Worm (Caenorhabditis elegans) whole organism, L4 larva: ENCODE data around the gene nsy-7.

Experiments
- F37D6.2 ChIP-seq: sonication (generic microtip); optimal IDR thresholded peaks from 2 replicates; lab custom pipeline; 2016; ENCODE audit warnings: mild to moderate bottlenecking, missing genetic modification characterization, missing compliant biosample characterization
- F44E2.7 ChIP-seq: fragments of 200-800 bp; sonication (Bioruptor generic); IDR thresholded peaks from 2 replicates; pipeline ENCODE4 v2.1.2; 2022; ENCODE audit warnings: missing genetic modification characterization, missing compliant biosample characterization
- R02D3.7 ChIP-seq: fragments of 150-350 bp; sonication (generic microtip); optimal IDR thresholded peaks from 3 replicates; lab custom pipeline; 2014; ENCODE audit warnings: missing biosample characterization, missing genetic modification characterization
- ZK337.2 ChIP-seq: fragments of 200-800 bp; sonication (Bioruptor generic); IDR thresholded peaks from 2 replicates; pipeline ENCODE4 v1.3.6; 2022; ENCODE audit warnings: missing genetic modification reagents, missing genetic modification characterization, missing compliant biosample characterization
- aha-1 ChIP-seq: fragments of 150-350 bp; peaks from one replicate; lab custom pipeline; 2014; ENCODE audit warnings: missing biosample characterization, missing genetic modification characterization
- ama-1 ChIP-seq: fragments of 150-350 bp; optimal IDR thresholded peaks from 2 replicates; lab custom pipeline; 2014; ENCODE audit warnings: inconsistent platforms, mixed read lengths
- arid-1 ChIP-seq: fragments of 200-800 bp; sonication (Bioruptor generic); conservative IDR thresholded peaks from 2 replicates; pipeline ENCODE4 v1.3.6; 2022; ENCODE audit warnings: missing genetic modification reagents, missing genetic modification characterization, missing compliant biosample characterization
- ceh-32 ChIP-seq: sonication (generic microtip); optimal IDR thresholded peaks from 2 replicates; lab custom pipeline; 2016; ENCODE audit warnings: mild to moderate bottlenecking, missing genetic modification characterization, missing compliant biosample characterization; ENCODE audit not compliant: poor library complexity
- ceh-62 ChIP-seq: sonication (generic microtip); optimal IDR thresholded peaks from 2 replicates; lab custom pipeline; 2017; ENCODE audit warnings: missing biosample characterization, missing genetic modification characterization
- ceh-82 ChIP-seq: sonication (generic microtip); optimal IDR thresholded peaks from 2 replicates; lab custom pipeline; 2017; ENCODE audit warnings: missing biosample characterization, missing genetic modification characterization
- cey-2 ChIP-seq: sonication (generic microtip); optimal IDR thresholded peaks from 3 replicates; lab custom pipeline; 2017; ENCODE audit warnings: missing genetic modification characterization, mild to moderate bottlenecking, missing compliant biosample characterization, antibody characterized with exemption, borderline replicate concordance; ENCODE audit not compliant: insufficient read depth
- daf-16 ChIP-seq, 3 experiments: sonication (generic microtip); optimal IDR thresholded peaks; 2 replicates each; lab custom pipeline; 2016 to 2017; ENCODE audit warnings: missing genetic modification characterization in 3 of 3, missing genetic modification reagents in 3 of 3, mild to moderate bottlenecking in 2 of 3, missing compliant biosample characterization in 2 of 3, missing biosample characterization in 1 of 3, moderate library complexity in 1 of 3
- daf-19 ChIP-seq: fragments of 200-800 bp; sonication (Bioruptor generic); conservative IDR thresholded peaks from 2 replicates; pipeline ENCODE4 v1.3.6; 2022; ENCODE audit warnings: missing genetic modification characterization, missing compliant biosample characterization
- dmd-6 ChIP-seq: fragments of 200-800 bp; sonication (Bioruptor generic); IDR thresholded peaks from 2 replicates; pipeline ENCODE4 v1.3.6; 2022; ENCODE audit warnings: missing genetic modification reagents, missing genetic modification characterization, missing compliant biosample characterization
- dmd-8 ChIP-seq: fragments of 200-800 bp; sonication (Bioruptor generic); IDR thresholded peaks from 2 replicates; pipeline ENCODE4 v1.3.6; 2022; ENCODE audit warnings: missing genetic modification characterization, missing compliant biosample characterization
- dmd-9 ChIP-seq: fragments of 200-800 bp; sonication (Bioruptor generic); IDR thresholded peaks from 2 replicates; pipeline ENCODE4 v1.3.6; 2022; ENCODE audit warnings: missing genetic modification reagents, missing genetic modification characterization, missing compliant biosample characterization
- dpl-1 ChIP-seq: fragments of 150-350 bp; optimal IDR thresholded peaks from 2 replicates; lab custom pipeline; 2014; ENCODE audit warnings: missing biosample characterization, missing genetic modification reagents, missing genetic modification characterization
- dve-1 ChIP-seq: sonication (generic microtip); optimal IDR thresholded peaks from 2 replicates; lab custom pipeline; 2017; ENCODE audit warnings: antibody characterized with exemption, mild to moderate bottlenecking, missing genetic modification characterization, missing compliant biosample characterization; ENCODE audit not compliant: insufficient read depth
- egl-43 ChIP-seq: fragments of 200-800 bp; sonication (Bioruptor generic); IDR thresholded peaks from 2 replicates; pipeline ENCODE4 v1.3.6; 2022; ENCODE audit warnings: missing genetic modification reagents, missing genetic modification characterization, missing compliant biosample characterization
- fkh-10 ChIP-seq: fragments of 150-350 bp; optimal IDR thresholded peaks from 2 replicates; lab custom pipeline; 2014; ENCODE audit warnings: missing biosample characterization, missing genetic modification reagents, missing genetic modification characterization
- hlh-11 ChIP-seq: fragments of 200-800 bp; sonication (Bioruptor generic); optimal IDR thresholded peaks from 2 replicates; lab custom pipeline; 2018; ENCODE audit warnings: mild to moderate bottlenecking, missing genetic modification characterization, missing compliant biosample characterization
- hlh-30 ChIP-seq: sonication (generic microtip); optimal IDR thresholded peaks from 2 replicates; lab custom pipeline; 2017; ENCODE audit warnings: antibody characterized with exemption, mild to moderate bottlenecking, missing genetic modification characterization, missing compliant biosample characterization; ENCODE audit not compliant: insufficient read depth
- hmg-1.1 ChIP-seq: fragments of 200-800 bp; sonication (Bioruptor generic); IDR thresholded peaks from 2 replicates; pipeline ENCODE4 v1.3.6; 2022; ENCODE audit warnings: missing genetic modification reagents, missing genetic modification characterization, missing compliant biosample characterization
- jun-1 ChIP-seq: fragments of 150-350 bp; optimal IDR thresholded peaks from 2 replicates; lab custom pipeline; 2014; ENCODE audit warnings: missing biosample characterization, missing genetic modification reagents, missing genetic modification characterization
- lin-1 ChIP-seq: fragments of 200-800 bp; sonication (Bioruptor generic); IDR thresholded peaks from 2 replicates; pipeline ENCODE4 v1.3.6; 2022; ENCODE audit warnings: missing genetic modification reagents, missing genetic modification characterization, missing compliant biosample characterization
- lin-13 ChIP-seq: fragments of 150-350 bp; optimal IDR thresholded peaks from 2 replicates; lab custom pipeline; 2014; ENCODE audit warnings: missing biosample characterization, missing genetic modification reagents, missing genetic modification characterization
- lin-15B ChIP-seq: fragments of 150-350 bp; sonication (generic microtip); optimal IDR thresholded peaks from 3 replicates; lab custom pipeline; 2014; ENCODE audit warnings: missing biosample characterization, missing genetic modification characterization
- lin-38 ChIP-seq: fragments of 200-800 bp; sonication (Bioruptor generic); IDR thresholded peaks from 2 replicates; pipeline ENCODE4 v1.3.6; 2022; ENCODE audit warnings: missing genetic modification reagents, missing genetic modification characterization, missing compliant biosample characterization
- mdl-1 ChIP-seq, 2 experiments: fragments of 150-350 bp in 1 of 2; sonication (generic microtip) in 1 of 2; optimal IDR thresholded peaks; 2 replicates each; lab custom pipeline; 2014 to 2017; ENCODE audit warnings: missing biosample characterization in 2 of 2, missing genetic modification characterization in 2 of 2
- mes-2 ChIP-seq: sonication (generic microtip); optimal IDR thresholded peaks from 2 replicates; lab custom pipeline; 2016; ENCODE audit warnings: missing genotype, mild to moderate bottlenecking, missing genetic modification characterization, missing compliant biosample characterization; ENCODE audit not compliant: poor library complexity, severe bottlenecking
- mxl-3 ChIP-seq: fragments of 200-800 bp; sonication (Bioruptor generic); optimal IDR thresholded peaks from 2 replicates; lab custom pipeline; 2018; ENCODE audit warnings: mild to moderate bottlenecking, missing genetic modification characterization, missing compliant biosample characterization
- nhr-11 ChIP-seq: fragments of 150-350 bp; optimal IDR thresholded peaks from 2 replicates; lab custom pipeline; 2014; ENCODE audit warnings: missing biosample characterization, missing genetic modification characterization
- nhr-25 ChIP-seq: sonication (generic microtip); optimal IDR thresholded peaks from 2 replicates; lab custom pipeline; 2017; ENCODE audit warnings: missing genetic modification characterization, mild to moderate bottlenecking, missing compliant biosample characterization, antibody characterized with exemption, moderate library complexity, borderline replicate concordance; ENCODE audit not compliant: insufficient read depth
- nhr-28 ChIP-seq: fragments of 150-350 bp; optimal IDR thresholded peaks from 2 replicates; lab custom pipeline; 2014; ENCODE audit warnings: missing biosample characterization, missing genetic modification characterization
- nhr-6 ChIP-seq: fragments of 150-350 bp; optimal IDR thresholded peaks from 2 replicates; lab custom pipeline; 2014; ENCODE audit warnings: missing biosample characterization, missing genetic modification characterization
- nhr-76 ChIP-seq: fragments of 150-350 bp; optimal IDR thresholded peaks from 2 replicates; lab custom pipeline; 2014; ENCODE audit warnings: missing biosample characterization, missing genetic modification characterization
- nhr-77 ChIP-seq: fragments of 150-350 bp; optimal IDR thresholded peaks from 2 replicates; lab custom pipeline; 2014; ENCODE audit warnings: missing biosample characterization, missing genetic modification characterization
- pha-4 ChIP-seq, 2 experiments: fragments of 150-350 bp in 1 of 2; fragments of 200-800 bp in 1 of 2; sonication (Bioruptor generic) in 1 of 2; IDR thresholded peaks in 1 of 2; optimal IDR thresholded peaks in 1 of 2; 2 replicates each; pipeline versions ENCODE4 v1.3.6 to Lab custom; 2014 to 2022; ENCODE audit warnings: missing genetic modification characterization in 2 of 2, missing genetic modification reagents in 2 of 2, missing biosample characterization in 1 of 2, missing compliant biosample characterization in 1 of 2
- php-3 ChIP-seq: fragments of 200-800 bp; sonication (Bioruptor generic); IDR thresholded peaks from 2 replicates; pipeline ENCODE4 v1.3.6; 2022; ENCODE audit warnings: missing genetic modification reagents, missing genetic modification characterization, missing compliant biosample characterization
- rbr-2 ChIP-seq: sonication (generic microtip); optimal IDR thresholded peaks from 2 replicates; lab custom pipeline; 2016; ENCODE audit warnings: missing genotype, missing genetic modification characterization, missing compliant biosample characterization
- set-16 ChIP-seq: fragments of 200-800 bp; sonication (Bioruptor generic); IDR thresholded peaks from 2 replicates; pipeline ENCODE4 v1.3.6; 2022; ENCODE audit warnings: missing genetic modification reagents, missing genetic modification characterization, missing compliant biosample characterization
- snpc-4 ChIP-seq: fragments of 150-350 bp; optimal IDR thresholded peaks from 2 replicates; lab custom pipeline; 2014; ENCODE audit warnings: missing biosample characterization, missing genetic modification characterization
- unc-130 ChIP-seq: sonication (generic microtip); optimal IDR thresholded peaks from 2 replicates; lab custom pipeline; 2016; ENCODE audit warnings: missing genetic modification reagents, missing genetic modification characterization, missing compliant biosample characterization
- unc-62 ChIP-seq, 3 experiments: fragments of 150-350 bp in 1 of 3; sonication (generic microtip); optimal IDR thresholded peaks in 2 of 3; peaks in 1 of 3; 1 replicate in 1 of 3; 2 replicates in 2 of 3; lab custom pipeline; 2014 to 2017; ENCODE audit warnings: missing biosample characterization in 3 of 3, missing genetic modification characterization in 3 of 3, missing genetic modification reagents in 3 of 3, missing genotype in 1 of 3
- vab-7 ChIP-seq: fragments of 200-800 bp; sonication (Bioruptor generic); IDR thresholded peaks from 2 replicates; pipeline ENCODE4 v1.3.6; 2022; ENCODE audit warnings: missing genetic modification reagents, missing genetic modification characterization, missing compliant biosample characterization
- zfp-2 ChIP-seq: sonication (generic microtip); optimal IDR thresholded peaks from 2 replicates; lab custom pipeline; 2016; ENCODE audit warnings: mild to moderate bottlenecking, missing genetic modification characterization, missing compliant biosample characterization

Gene nsy-7

DNA sequence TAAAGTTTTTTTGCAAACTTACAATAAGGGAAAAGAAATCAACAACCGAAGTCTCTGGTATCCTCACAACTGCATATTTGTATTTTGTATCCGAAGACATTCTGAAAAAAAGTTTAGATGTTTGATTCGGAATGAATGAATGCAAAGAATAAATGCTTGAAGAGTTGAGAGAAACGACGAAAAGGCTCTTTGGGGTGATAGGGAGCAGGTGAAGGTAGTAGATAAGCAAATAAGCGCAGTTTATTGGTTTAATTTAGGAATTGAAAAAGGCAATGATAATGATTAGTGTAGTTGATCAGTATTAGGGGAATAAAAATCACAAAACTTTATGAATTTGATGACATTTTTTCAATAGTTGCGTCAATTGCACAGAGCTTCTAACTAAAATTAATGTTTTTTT, at the start of gene nsy-7:
TSS of gene nsy-7 (minus strand) at position 101 of the 400 bp plus-strand sequence.
- no peak for TF ChIP-seq lin-38 (GFP tag; lab: Robert Waterston, UW)
- no peak for TF ChIP-seq dmd-9 (GFP tag; lab: Robert Waterston, UW)
- no peak for TF ChIP-seq ama-1 (lab: Kevin White, UChicago)

DNA sequence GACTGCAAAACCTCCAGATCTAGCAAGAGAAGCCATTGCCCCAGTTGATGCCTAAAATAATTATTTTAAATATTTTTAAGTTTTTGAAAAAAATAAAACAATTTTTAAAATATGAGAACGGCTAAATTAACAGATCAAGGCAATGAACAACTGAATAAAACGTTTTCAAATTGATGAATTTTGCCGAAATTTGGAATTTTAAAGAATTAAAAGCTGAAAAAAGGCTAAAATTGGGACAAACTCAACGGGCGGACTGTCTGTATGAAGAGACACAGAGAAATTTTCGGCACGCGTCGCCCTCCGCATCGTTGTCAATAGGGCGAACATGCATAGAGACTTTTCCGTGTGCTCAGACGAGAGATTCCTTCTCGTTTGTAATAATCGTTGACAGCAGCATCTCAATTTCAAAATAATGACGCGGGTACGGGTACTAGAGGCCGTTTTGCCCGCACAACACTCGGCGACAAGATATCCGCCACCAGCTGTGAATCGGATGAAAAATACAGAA, 49.6 kb upstream of the nsy-7 start, which contains the start of the genes isp-1 and islo-1:
TSS of gene isp-1 (minus strand) at position 51 of the 508 bp plus-strand sequence.
TSS of gene islo-1 (plus strand) at position 385 of the 508 bp plus-strand sequence.
- TF ChIP-seq set-16 (GFP tag; lab: Robert Waterston, UW), result no peak
- no peak for TF ChIP-seq ZK337.2
- TF ChIP-seq nhr-28 (tag; lab: Kevin White, UChicago), result peak; percentile 32
- peak; percentile 91 for TF ChIP-seq lin-38 (GFP tag; lab: Robert Waterston, UW)
- TF ChIP-seq egl-43 (GFP tag; lab: Robert Waterston, UW), result no peak
- TF ChIP-seq nhr-76 (tag; lab: Kevin White, UChicago), result no peak
- no peak for TF ChIP-seq R02D3.7 (tag; lab: Kevin White, UChicago)
- TF ChIP-seq dmd-6, result no peak
- TF ChIP-seq hlh-11 (tag; lab: Kevin White, UChicago), result peak; percentile 39
- no peak for TF ChIP-seq ceh-62
- no peak for TF ChIP-seq snpc-4 (tag; lab: Kevin White, UChicago)
- peak; percentile 82 for TF ChIP-seq hlh-30 (tag; lab: Kevin White, UChicago)
- TF ChIP-seq unc-62 (GFP tag; optimal IDR thresholded peaks at IDR 0.05 in 1 of 2; lab: Kevin White, UChicago), result no peak
- TF ChIP-seq unc-62 (tag; optimal IDR thresholded peaks at IDR 0.05; lab: Kevin White, UChicago), result no peak
- no peak for TF ChIP-seq arid-1
- no peak for TF ChIP-seq pha-4 (GFP tag; IDR thresholded peaks at IDR 0.05; lab: Robert Waterston, UW)
- TF ChIP-seq pha-4 (tag; optimal IDR thresholded peaks at IDR 0.05; lab: Kevin White, UChicago), result peak; percentile 35
- no peak for TF ChIP-seq lin-1 (GFP tag; lab: Robert Waterston, UW)
- TF ChIP-seq ceh-32 (tag; lab: Kevin White, UChicago), result no peak
- no peak for TF ChIP-seq cey-2
- TF ChIP-seq mes-2 (tag; lab: Kevin White, UChicago), result peak; percentile 82
- peak; percentile 56 for TF ChIP-seq dpl-1
- TF ChIP-seq mxl-3 (GFP tag; lab: Kevin White, UChicago), result peak; percentile 11
- peak; percentile 29 for TF ChIP-seq rbr-2 (tag; lab: Kevin White, UChicago)
- no peak for TF ChIP-seq jun-1 (tag; lab: Kevin White, UChicago)
- TF ChIP-seq F37D6.2 (tag; lab: Kevin White, UChicago), result no peak
- no peak for TF ChIP-seq ceh-82 (tag; lab: Kevin White, UChicago)
- no peak for TF ChIP-seq dmd-8 (GFP tag; lab: Robert Waterston, UW)
- TF ChIP-seq mdl-1 (tag; optimal IDR thresholded peaks at IDR 0.05; lab: Kevin White, UChicago), result peak in 1 of 2 experiments; percentile 77
- peak; percentile 33 for TF ChIP-seq nhr-25 (tag; lab: Kevin White, UChicago)
- no peak for TF ChIP-seq F44E2.7 (GFP tag; lab: Robert Waterston, UW)
- peak; percentile 1 for TF ChIP-seq lin-15B (tag; lab: Kevin White, UChicago)
- TF ChIP-seq dve-1 (tag; lab: Kevin White, UChicago), result peak; percentile 57
- TF ChIP-seq zfp-2, result no peak
- peak; percentile 63 for TF ChIP-seq nhr-6 (tag; lab: Kevin White, UChicago)
- peak; percentile 41 for TF ChIP-seq nhr-77
- peak; percentile 91 for TF ChIP-seq aha-1 (tag; lab: Kevin White, UChicago)
- no peak for TF ChIP-seq php-3
- TF ChIP-seq unc-130 (GFP tag; lab: Kevin White, UChicago), result peak; percentile 35
- peak; percentile 27 for TF ChIP-seq lin-13 (GFP tag; lab: Kevin White, UChicago)
- no peak for TF ChIP-seq hmg-1.1 (GFP tag; lab: Robert Waterston, UW)
- TF ChIP-seq nhr-11 (tag; lab: Kevin White, UChicago), result peak; percentile 19
- no peak for TF ChIP-seq daf-19 (GFP tag; lab: Robert Waterston, UW)
- TF ChIP-seq ama-1 (lab: Kevin White, UChicago), result peak; percentile 75
- TF ChIP-seq vab-7 (GFP tag; lab: Robert Waterston, UW), result no peak
- TF ChIP-seq daf-16 (GFP tag; optimal IDR thresholded peaks at IDR 0.05; lab: Kevin White, UChicago), result no peak
- TF ChIP-seq daf-16 (tag; optimal IDR thresholded peaks at IDR 0.05; lab: Kevin White, UChicago), result peak; percentile 55
- TF ChIP-seq fkh-10 (GFP tag; lab: Kevin White, UChicago), result no peak
